Worm (Caenorhabditis elegans): ENCODE data around the gene pgph-3.

ce11 chrV:5712652-5713051 is 51.0 kb downstream of the pgph-3 start, which contains the start of gene gcst-1:
- TF ChIP-seq nhr-77 (tag; optimal IDR thresholded peaks at IDR 0.05) (no peak), C16A3.4 (tag; optimal IDR thresholded peaks at IDR 0.05) (no peak), ces-1 (GFP tag; optimal IDR thresholded peaks at IDR 0.05) (no peak), tbx-2 (tag; optimal IDR thresholded peaks at IDR 0.05) (no peak), elt-2 (tag; optimal IDR thresholded peaks at IDR 0.05) (peak; percentile 69), lin-39 (tag; optimal IDR thresholded peaks at IDR 0.05) (no peak), zag-1 (tag; optimal IDR thresholded peaks at IDR 0.05) (no peak), nhr-28 (tag; optimal IDR thresholded peaks at IDR 0.05) (no peak), nhr-12 (tag; optimal IDR thresholded peaks at IDR 0.05) (no peak), rnt-1 (tag; optimal IDR thresholded peaks at IDR 0.05) (no peak)

Measured in whole organism, L1 larva.